Fruit fly (Drosophila melanogaster): ENCODE results near the gene CG2225.

Gene CG2225

DNA sequence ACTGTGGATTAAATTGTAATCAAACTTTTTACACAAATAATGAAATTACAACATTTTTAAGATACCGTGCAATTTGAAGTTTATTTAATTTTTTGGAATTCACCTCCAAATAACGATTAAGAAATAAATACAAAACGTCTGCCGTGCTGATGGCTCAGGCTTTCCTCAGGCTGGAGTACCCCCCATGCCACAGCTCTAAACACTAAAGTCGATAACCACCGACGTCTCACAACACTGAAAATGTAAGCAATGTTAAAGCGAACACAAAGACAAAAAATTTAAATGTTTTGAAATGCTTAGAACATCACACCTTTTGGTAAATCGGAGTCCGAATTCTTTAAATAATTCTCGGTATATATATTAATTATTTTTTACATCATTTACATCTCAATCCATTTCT is 19.9 kb downstream of the CG2225 start (continued):
- peak; percentile 50 for TF ChIP-seq pb (GFP tag; optimal IDR thresholded peaks at IDR 0.05)
- peak; percentile 66 for TF ChIP-seq CG11504 (tag; optimal IDR thresholded peaks at IDR 0.05)
- TF ChIP-seq Antp (GFP tag; optimal IDR thresholded peaks at IDR 0.05), result peak; percentile 50
- 0 out of 4 replicates have a peak, but pooled peaks have one; percentile 26 for TF ChIP-seq chinmo (GFP tag; IDR thresholded peaks at IDR 0.05; ENCODE audit: partially characterized antibody)
- TF ChIP-seq CG17612 (GFP tag; IDR thresholded peaks at IDR 0.05), result no peak
- TF ChIP-seq ftz-f1 (GFP tag; optimal IDR thresholded peaks at IDR 0.05), result peak; percentile 23
- TF ChIP-seq bsh (GFP tag; optimal IDR thresholded peaks at IDR 0.05), result peak in 1 of 2 experiments; percentile 59
- TF ChIP-seq lilli (GFP tag; optimal IDR thresholded peaks at IDR 0.05), result peak; percentile 78
- TF ChIP-seq crc (GFP tag; optimal IDR thresholded peaks at IDR 0.05), result peak; percentile 24
- peak; percentile 63 for TF ChIP-seq CG10366 (GFP tag; IDR thresholded peaks at IDR 0.05)
- TF ChIP-seq CG10462 (GFP tag; optimal IDR thresholded peaks at IDR 0.05), result peak; percentile 5

DNA sequence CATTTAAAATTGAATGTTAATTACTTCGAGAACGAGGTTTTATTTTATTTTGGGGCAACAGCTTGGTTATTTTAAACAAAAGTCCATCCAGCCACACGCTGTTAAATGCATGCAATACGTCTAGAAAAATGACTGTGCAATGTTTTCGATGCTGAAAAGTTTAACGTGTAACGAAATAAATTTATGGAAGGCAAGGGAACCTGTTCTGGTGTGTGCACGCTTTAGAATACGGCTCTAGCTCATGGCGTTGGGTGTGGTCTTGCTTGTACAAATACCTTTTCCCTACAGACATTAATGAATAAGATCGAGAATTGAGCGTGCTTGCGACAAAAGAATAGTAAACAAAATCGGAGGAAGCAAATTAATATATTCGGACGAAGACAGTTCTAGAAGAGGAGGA is 28.6 kb downstream of the CG2225 start:
- TF ChIP-seq run (tag; optimal IDR thresholded peaks at IDR 0.05) (no peak), CG5245 (GFP tag; optimal IDR thresholded peaks at IDR 0.05) (peak; percentile 56), ac (GFP tag; optimal IDR thresholded peaks at IDR 0.05) (no peak), CG14965 (GFP tag; optimal IDR thresholded peaks at IDR 0.05; ENCODE audit: borderline replicate concordance) (no peak), Lhr (GFP tag; optimal IDR thresholded peaks at IDR 0.05) (peak; percentile 4), CG2199 (GFP tag; IDR thresholded peaks at IDR 0.05) (peak; percentile 63; the same call in 1 of the 3 replicates)

DNA sequence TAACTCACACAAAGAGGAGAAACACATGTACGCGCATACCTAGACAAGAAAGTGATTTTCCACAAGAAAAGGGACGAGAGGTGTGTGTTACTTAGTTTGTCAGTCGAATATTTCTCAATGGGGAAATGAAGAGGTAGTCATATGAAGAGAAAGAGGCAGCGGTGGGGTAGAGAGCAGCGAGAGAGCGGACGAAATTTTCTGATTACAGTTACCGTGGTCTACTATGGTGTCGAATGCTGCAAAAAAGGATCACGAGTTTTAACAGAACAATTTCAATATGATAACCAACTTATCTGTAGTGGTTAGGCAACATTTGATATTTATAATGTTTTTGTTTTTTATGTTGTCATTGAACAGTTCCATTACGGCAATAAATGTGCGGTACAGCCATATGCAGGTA is 44.4 kb downstream of the CG2225 start:
- peak; percentile 21 for TF ChIP-seq sens (GFP tag)
- peak; percentile 53 for TF ChIP-seq CG15479 (GFP tag; optimal IDR thresholded peaks at IDR 0.05)
- no peak for TF ChIP-seq ro (GFP tag; IDR thresholded peaks at IDR 0.05)
- no peak for TF ChIP-seq Six4 (GFP tag; optimal IDR thresholded peaks at IDR 0.05)
- TF ChIP-seq Ssrp (tag; optimal IDR thresholded peaks at IDR 0.05), result no peak
- TF ChIP-seq CG6854 (GFP tag; optimal IDR thresholded peaks at IDR 0.05), result no peak
- TF ChIP-seq PHDP (tag; optimal IDR thresholded peaks at IDR 0.05), result no peak
- TF ChIP-seq Trl (optimal IDR thresholded peaks at IDR 0.05), result peak; percentile 60
- TF ChIP-seq Trl (GFP tag; optimal IDR thresholded peaks at IDR 0.05), result peak; percentile 23
- TF ChIP-seq row (GFP tag; IDR thresholded peaks at IDR 0.05), result no peak; the same call in 2 of the 3 replicates
- TF ChIP-seq Doc3 (GFP tag; IDR thresholded peaks at IDR 0.05; ENCODE audit: partially characterized antibody), result no peak
- no peak for TF ChIP-seq sd (tag; optimal IDR thresholded peaks at IDR 0.05)
- no peak for TF ChIP-seq otp (GFP tag; IDR thresholded peaks at IDR 0.05)
- TF ChIP-seq Sry-β (GFP tag; optimal IDR thresholded peaks at IDR 0.05), result no peak
- TF ChIP-seq cad (GFP tag; optimal IDR thresholded peaks at IDR 0.05), result peak; percentile 71
- no peak for TF ChIP-seq nau (GFP tag; optimal IDR thresholded peaks at IDR 0.05)
- TF ChIP-seq Drgx (GFP tag; IDR thresholded peaks at IDR 0.05), result no peak
- no peak for TF ChIP-seq CG13424 (tag; optimal IDR thresholded peaks at IDR 0.05)
- peak in 1 of 2 experiments; percentile 35 for TF ChIP-seq eve (GFP tag; optimal IDR thresholded peaks at IDR 0.05)
- TF ChIP-seq gcm (GFP tag; optimal IDR thresholded peaks at IDR 0.05), result no peak
- TF ChIP-seq CG2199 (GFP tag; IDR thresholded peaks at IDR 0.05), result peak; percentile 60; the same call in 2 of the 3 replicates
- TF ChIP-seq croc (GFP tag; conservative IDR thresholded peaks at IDR 0.05), result no peak
- no peak for TF ChIP-seq Hr3 (GFP tag; optimal IDR thresholded peaks at IDR 0.05)
- peak; percentile 15 for TF ChIP-seq pros (GFP tag; optimal IDR thresholded peaks at IDR 0.05)

All from whole organism, embryonic.